Worm (Caenorhabditis elegans) whole organism, L4/young adult: ENCODE measurements around the gene marc-5.
A peak's percentile ranks its signal among the peaks of the same experiment; 100 is the strongest.

Experiments
- W03F9.2 ChIP-seq: fragments of 150-350 bp; optimal IDR thresholded peaks from 2 replicates; lab custom pipeline; 2014; ENCODE audit warnings: missing biosample characterization, missing genetic modification characterization
- dao-5 ChIP-seq: sonication (generic microtip); optimal IDR thresholded peaks from 2 replicates; lab custom pipeline; 2016; ENCODE audit warnings: missing genotype, missing genetic modification characterization, moderate library complexity, missing compliant biosample characterization
- him-1 ChIP-seq: sonication (generic microtip); optimal IDR thresholded peaks from 2 replicates; lab custom pipeline; 2016; ENCODE audit warnings: missing genotype, missing genetic modification reagents, missing genetic modification characterization, missing compliant biosample characterization

The marc-5 gene

DNA sequence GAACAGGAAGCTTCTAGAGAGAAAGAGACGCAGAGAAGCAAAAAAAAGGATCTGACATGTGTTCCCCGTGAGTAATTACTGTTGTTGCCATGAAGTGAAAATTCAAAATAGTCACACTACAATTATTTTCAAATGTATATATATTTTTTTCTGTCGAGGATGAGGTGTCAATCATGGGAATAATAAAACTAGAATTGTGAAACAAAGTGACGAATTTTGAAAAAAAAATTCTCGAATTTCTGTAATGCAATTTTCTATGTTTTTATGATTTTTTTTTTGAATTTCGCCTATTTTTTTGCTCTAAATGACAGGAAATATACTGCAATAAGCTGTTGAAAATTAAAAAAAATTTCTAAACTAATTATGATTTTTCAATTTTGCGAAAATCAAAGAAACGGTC lies 26.2 kb downstream of the marc-5 start:
- TF ChIP-seq W03F9.2 (tag; lab: Kevin White, UChicago), result no peak
- no peak for TF ChIP-seq dao-5 (tag; lab: Kevin White, UChicago)
- no peak for TF ChIP-seq him-1 (tag; lab: Kevin White, UChicago)

DNA sequence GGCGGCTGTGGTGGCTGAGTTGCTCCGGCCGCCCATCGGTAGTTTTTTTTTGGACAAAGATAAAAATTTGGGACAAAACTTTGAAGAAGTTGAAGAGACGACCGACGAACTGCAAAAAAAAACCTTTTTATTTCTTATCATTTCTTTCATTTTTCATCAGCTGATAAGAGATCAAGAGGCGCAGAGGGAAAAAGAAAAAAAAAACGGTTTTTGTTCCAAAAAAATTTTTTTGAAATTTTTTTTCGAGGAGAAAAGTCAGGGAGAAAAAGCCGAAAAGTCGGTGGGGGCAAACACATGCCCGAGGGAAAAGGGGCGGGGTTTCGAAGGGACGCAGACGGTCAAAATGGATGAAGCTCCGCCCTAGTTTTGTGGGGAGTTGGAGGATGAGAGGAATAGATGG lies 27.2 kb downstream of the marc-5 start, which contains the start of gene ras-1:
TSS of gene ras-1 (minus strand) at position 129 of the 400 bp plus-strand sequence.
- TF ChIP-seq W03F9.2 (tag; lab: Kevin White, UChicago) (no peak), dao-5 (tag; lab: Kevin White, UChicago) (no peak), him-1 (tag; lab: Kevin White, UChicago) (no peak)

DNA sequence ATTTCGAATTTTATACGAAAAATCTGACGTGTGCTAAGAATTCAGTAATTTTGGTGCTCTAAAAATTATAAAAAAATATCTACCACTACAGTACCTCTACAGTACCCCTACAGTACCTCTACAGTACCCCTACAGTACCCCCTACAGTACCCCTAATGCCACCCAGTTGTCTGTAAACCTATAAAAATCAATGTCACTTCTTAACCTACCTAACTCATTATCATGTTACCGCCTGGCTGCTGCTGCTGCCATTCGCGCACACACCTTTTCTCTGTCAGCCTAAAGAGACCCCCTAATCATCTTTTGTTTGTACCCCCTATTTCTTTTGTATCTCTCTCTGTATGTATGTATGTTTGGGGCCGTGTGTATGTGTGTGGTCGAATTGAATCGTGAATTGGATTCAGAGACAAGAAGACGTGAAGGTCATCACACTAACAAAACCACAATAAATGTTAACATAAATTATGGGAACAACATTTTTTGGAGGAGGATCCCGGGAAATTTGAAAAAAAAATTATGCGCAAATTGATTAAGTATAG lies 28.5 kb downstream of the marc-5 start:
- TF ChIP-seq dao-5 (tag; lab: Kevin White, UChicago) (no peak), him-1 (tag; lab: Kevin White, UChicago) (no peak)

DNA sequence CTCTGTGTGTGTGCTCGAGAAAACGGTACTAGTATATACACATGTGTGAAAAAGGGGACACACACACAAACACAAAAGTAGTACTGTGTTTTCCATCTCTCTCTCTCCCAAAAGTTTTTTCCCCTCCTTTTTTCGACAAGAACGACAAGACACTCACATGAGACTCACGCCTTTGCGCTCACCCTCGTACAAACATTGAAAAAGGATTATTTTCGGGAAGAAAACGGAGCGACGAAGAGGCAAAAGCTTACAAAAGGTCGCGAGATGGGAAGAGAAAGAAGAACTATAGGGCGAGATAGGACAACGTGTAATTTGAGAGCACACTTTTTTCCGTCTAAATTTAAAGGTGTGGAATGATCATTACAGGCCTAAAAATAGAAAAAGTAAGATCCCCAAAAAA lies 29.5 kb downstream of the marc-5 start:
- TF ChIP-seq dao-5 (tag; lab: Kevin White, UChicago) (no peak), W03F9.2 (tag; lab: Kevin White, UChicago) (no peak), him-1 (tag; lab: Kevin White, UChicago) (no peak)

DNA sequence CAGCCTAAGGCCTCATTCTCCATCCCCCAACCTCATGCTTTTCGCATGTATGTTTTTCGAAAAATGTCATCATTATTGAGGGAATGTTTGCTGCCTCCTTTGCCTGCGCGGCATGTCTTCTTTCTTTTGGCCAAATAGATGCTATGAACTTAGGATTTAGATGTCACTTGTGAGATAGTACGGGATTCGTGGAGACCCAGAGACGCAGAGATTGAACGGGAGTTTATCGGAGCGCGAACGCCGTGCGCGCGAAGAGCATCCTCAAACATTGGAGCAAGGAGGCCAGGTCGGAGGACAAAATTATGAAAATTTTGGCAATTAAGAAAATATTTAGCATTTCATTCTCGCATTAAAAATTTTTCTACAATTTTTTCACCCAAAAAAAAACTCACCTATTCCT lies 30.4 kb downstream of the marc-5 start:
- TF ChIP-seq W03F9.2 (tag; lab: Kevin White, UChicago) (no peak), him-1 (tag; lab: Kevin White, UChicago) (no peak), dao-5 (tag; lab: Kevin White, UChicago) (no peak)

DNA sequence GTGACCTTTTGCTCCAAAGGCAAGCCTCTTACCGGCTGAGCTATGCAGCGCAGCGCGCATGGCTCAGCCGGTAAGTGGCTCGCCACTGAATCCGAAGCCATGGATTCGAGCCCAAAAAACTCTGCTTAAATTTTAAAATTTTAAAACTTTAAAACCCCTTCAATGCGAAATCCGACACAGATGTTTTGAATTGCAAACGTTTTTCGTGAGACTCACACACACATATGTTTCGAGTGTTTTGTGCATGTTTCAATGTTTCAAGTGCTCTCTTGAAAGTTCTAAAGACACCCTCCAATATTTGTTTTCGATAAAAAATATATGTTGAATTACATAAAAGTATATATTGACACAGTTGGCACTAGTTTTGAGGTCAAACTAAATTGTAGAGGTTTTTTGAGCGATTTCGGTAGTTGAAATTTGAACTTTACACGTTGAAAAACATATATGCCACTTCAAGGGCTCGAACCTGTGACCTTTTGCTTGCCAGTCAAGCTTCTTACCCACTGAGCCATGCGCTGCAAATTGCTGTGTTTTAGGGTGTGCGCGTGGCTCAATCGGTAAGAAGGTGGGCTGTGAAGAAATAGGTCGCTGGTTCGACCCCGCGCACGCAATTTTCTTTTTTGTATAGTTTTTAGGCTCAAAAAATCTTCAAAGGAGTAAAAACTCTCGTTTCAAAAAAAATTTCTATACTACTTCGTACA lies 32.9 kb downstream of the marc-5 start:
- no peak for TF ChIP-seq him-1 (tag; lab: Kevin White, UChicago)
- TF ChIP-seq W03F9.2 (tag; lab: Kevin White, UChicago), result no peak
- no peak for TF ChIP-seq dao-5 (tag; lab: Kevin White, UChicago)

DNA sequence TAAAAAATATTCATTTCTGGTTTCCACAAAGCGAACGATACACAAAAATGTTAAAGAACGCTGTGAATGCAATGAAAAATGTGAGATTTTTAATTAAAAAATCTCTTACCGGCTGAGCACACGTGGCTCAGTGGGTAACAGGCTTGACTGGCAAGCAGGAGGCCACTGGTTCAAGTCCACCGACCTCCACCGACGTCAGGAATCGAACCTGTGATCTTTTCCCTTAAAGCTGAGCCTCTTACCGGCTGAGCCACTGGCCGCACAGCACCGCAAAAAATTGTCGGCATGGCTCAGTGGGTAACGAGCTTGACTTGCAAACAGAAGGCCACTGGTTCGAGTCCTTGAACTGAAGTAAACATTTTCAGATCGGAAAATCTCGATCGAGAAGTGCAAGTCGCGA lies 34.5 kb downstream of the marc-5 start, which contains the start of gene C44C11.6:
TSS of gene C44C11.6 (plus strand) at position 23 of the 400 bp plus-strand sequence.
- TF ChIP-seq W03F9.2 (tag; lab: Kevin White, UChicago) (no peak), him-1 (tag; lab: Kevin White, UChicago) (no peak), dao-5 (tag; lab: Kevin White, UChicago) (no peak)

DNA sequence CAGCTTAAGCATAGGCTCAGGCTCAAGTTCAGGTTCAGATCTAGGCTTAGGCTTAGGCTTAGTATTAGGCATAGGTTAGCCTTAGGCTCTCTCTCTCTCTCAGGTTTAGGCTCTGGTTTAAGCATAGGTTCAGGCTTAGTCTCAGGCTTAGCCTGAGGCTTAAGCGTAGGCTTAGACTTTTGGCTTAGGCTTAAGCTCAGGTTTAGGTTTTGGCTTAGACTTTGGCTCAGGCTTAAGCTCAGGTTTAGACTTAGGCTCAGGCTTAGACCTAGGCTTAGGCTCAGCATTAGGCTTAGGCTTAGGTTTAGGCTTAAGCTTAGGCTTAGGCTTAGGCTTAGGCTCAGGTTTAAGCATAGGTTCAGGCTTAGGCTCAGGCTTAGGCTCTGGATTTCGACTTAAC lies 35.6 kb downstream of the marc-5 start:
- TF ChIP-seq dao-5 (tag; lab: Kevin White, UChicago) (no peak), W03F9.2 (tag; lab: Kevin White, UChicago) (no peak), him-1 (tag; lab: Kevin White, UChicago) (no peak)

DNA sequence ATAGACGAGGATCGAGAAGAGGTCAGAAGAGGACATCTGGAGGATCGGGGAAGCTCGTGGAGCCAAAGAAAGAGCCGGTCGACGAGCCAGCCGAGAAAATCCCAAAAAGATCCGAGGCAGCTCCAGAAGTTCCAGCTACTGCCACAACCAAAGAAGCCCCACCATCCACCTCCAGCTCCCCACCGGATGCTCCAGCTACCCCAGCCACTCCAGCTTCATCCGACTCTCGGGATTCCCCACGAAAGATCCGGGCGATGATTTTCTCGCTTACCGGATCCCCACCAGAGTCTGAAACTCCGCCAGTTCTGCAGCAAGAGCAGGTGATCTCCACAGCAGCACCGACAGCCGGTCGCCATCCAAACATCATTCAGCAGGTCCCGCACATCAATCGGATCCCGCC lies 36.4 kb downstream of the marc-5 start:
- TF ChIP-seq W03F9.2 (tag; lab: Kevin White, UChicago) (no peak), him-1 (tag; lab: Kevin White, UChicago) (no peak), dao-5 (tag; lab: Kevin White, UChicago) (no peak)

DNA sequence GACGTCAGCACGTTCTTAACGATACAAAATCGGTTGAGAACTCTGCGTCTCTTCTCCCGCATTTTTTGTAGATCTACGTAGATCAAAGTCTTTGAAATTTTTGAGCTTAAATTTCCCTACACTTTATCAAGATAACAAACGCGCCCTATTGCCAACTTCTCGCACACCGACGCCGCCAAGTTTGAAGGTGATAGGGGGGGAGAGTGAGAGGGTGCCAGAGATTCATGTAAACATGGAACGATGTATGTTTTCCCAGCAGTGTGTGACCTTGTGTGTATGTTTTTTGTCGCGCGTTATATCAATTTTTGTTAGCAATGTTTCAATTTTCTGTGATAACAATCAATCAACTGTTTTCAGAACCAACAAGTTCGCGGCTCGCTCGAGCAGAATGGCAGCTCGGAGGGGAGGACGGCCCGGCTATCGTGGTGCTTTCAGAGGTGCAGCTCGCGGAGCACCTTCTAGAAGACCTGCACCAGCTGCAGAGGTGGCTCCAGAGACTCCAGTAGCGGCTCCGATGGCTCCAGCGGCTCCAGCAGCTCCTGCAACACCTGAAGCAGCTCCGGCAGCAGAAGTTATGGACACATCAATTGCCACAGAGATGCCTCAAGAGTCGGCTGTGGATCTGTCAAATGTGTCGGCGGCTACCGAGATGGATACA lies 37.6 kb downstream of the marc-5 start:
- TF ChIP-seq dao-5 (tag; lab: Kevin White, UChicago), result no peak
- TF ChIP-seq W03F9.2 (tag; lab: Kevin White, UChicago), result no peak
- TF ChIP-seq him-1 (tag; lab: Kevin White, UChicago), result no peak

DNA sequence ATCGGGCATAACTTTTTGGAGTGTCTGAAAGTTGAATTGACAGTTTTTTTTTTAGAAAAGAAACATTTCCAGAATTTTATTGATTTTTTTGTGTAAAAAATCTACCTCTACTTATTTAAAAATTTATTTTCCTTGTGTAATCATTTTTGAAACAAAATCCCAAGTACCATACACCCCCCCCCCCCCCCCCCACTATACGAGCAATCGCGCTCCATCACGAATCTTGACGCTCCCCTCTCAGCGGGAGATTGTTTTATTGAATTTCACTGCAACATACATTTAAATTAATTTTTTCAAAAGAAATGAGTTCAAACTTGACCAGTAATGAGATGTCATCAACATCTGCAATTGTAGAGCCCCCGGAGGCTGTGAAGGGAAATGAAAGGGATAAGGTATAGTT lies 39.7 kb downstream of the marc-5 start, which contains the start of gene sop-2:
TSS of gene sop-2 (plus strand) at position 301 of the 400 bp plus-strand sequence.
- no peak for TF ChIP-seq dao-5 (tag; lab: Kevin White, UChicago)

DNA sequence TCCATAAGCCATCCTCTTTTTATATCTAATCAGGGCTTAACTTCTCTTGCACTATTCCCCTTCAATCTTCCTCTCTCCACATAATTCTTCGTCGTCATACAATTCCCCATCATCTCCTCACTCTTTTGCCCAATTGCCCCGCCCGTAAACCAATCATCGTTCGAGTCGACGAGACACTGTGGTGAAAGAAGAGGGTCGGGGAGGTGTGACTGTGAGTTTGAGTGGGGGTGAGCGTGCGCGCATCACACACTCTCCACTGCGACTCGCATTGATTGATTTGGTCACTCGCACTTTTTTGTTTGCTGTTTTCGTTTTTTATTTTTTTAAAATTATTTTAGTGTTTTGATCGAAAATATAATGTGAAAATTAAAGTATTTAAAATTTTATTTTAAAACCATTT lies 40.2 kb downstream of the marc-5 start:
- peak; percentile 44 for TF ChIP-seq W03F9.2 (tag; lab: Kevin White, UChicago)
- TF ChIP-seq him-1 (tag; lab: Kevin White, UChicago), result no peak

DNA sequence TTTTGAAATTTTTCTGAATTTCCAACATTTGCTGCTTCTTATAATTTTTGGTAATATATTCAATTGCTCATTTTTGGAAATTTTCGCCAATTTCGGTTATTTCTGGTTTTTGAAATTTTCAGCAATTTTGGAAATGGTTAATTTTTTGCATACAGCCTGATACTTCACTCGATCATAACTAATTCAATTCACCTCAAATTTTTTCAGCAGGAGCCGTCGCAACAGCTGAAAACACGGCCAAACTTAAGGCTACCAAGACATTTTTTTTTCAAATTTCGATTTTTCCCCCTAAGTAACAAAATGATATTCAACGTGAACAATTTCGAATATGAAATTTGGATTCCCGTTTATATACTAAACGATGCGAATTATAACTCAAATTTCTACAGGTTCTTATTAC lies 43.9 kb downstream of the marc-5 start, which contains the start of gene sre-52:
TSS of gene sre-52 (plus strand) at position 301 of the 400 bp plus-strand sequence.
- TF ChIP-seq dao-5 (tag; lab: Kevin White, UChicago) (no peak), him-1 (tag; lab: Kevin White, UChicago) (no peak)

DNA sequence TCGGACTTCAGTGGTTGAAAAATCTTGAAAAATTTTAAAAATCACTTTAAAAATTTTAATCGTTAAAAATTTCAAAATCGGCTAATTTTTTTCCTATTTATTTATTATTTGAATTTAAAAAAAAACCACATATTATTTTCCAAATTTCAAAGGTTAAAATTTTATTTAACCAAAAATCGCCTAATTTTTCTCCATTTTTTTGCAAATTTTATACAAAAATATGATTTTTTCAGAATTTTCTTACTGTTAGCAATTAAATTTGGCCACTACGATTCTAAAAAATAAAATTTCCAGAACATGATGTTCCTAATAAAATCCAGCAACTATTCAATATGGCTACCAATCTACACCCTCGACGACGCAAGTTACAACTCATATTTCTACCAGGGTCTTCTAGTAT lies 46.7 kb downstream of the marc-5 start, which contains the start of gene sre-54:
TSS of gene sre-54 (plus strand) at position 301 of the 400 bp plus-strand sequence.
- TF ChIP-seq him-1 (tag; lab: Kevin White, UChicago) (no peak), dao-5 (tag; lab: Kevin White, UChicago) (no peak), W03F9.2 (tag; lab: Kevin White, UChicago) (no peak)
